Worm (Caenorhabditis elegans) whole organism, early embryonic: Measurements from ENCODE around the gene srlf-28.

Experiments
- B0310.2 ChIP-seq: sonication (generic microtip); optimal IDR thresholded peaks from 2 replicates; lab custom pipeline; 2016; ENCODE audit warnings: mild to moderate bottlenecking, missing genetic modification characterization, missing compliant biosample characterization
- F13C5.2 ChIP-seq: sonication (generic microtip); optimal IDR thresholded peaks from 2 replicates; lab custom pipeline; 2017; ENCODE audit warnings: mild to moderate bottlenecking, missing genetic modification characterization, inconsistent platforms, missing compliant biosample characterization
- ama-1 ChIP-seq: fragments of 150-350 bp; optimal IDR thresholded peaks from 2 replicates; lab custom pipeline; 2014
- ceh-36 ChIP-seq: sonication (generic microtip); optimal IDR thresholded peaks from 2 replicates; lab custom pipeline; 2016; ENCODE audit warnings: missing genetic modification characterization, inconsistent platforms, missing compliant biosample characterization
- ets-7 ChIP-seq: sonication (generic microtip); optimal IDR thresholded peaks from 2 replicates; lab custom pipeline; 2016; ENCODE audit warnings: missing genotype, missing genetic modification characterization, missing compliant biosample characterization
- flt-1 ChIP-seq: fragments of 200-800 bp; sonication (Bioruptor generic); IDR thresholded peaks from 2 replicates; pipeline ENCODE4 v1.3.6; 2022; ENCODE audit warnings: missing genetic modification characterization, missing compliant biosample characterization
- hmg-4 ChIP-seq: fragments of 200-800 bp; sonication (Bioruptor generic); optimal IDR thresholded peaks from 2 replicates; lab custom pipeline; 2018; ENCODE audit warnings: mild to moderate bottlenecking, missing genetic modification characterization, missing compliant biosample characterization
- hnd-1 ChIP-seq: sonication (generic microtip); optimal IDR thresholded peaks from 2 replicates; lab custom pipeline; 2016; ENCODE audit warnings: missing genetic modification characterization, missing compliant biosample characterization
- pes-1 ChIP-seq: fragments of 200-800 bp; sonication (Bioruptor generic); IDR thresholded peaks from 2 replicates; pipeline ENCODE4 v1.3.6; 2022; ENCODE audit warnings: missing genetic modification reagents, missing genetic modification characterization, missing compliant biosample characterization
- scrt-1 ChIP-seq: fragments of 200-800 bp; sonication (Bioruptor generic); IDR thresholded peaks from 2 replicates; pipeline ENCODE4 v1.3.6; 2022; ENCODE audit warnings: missing genetic modification characterization, missing compliant biosample characterization
- tra-4 ChIP-seq: sonication (generic microtip); optimal IDR thresholded peaks from 2 replicates; lab custom pipeline; 2017; ENCODE audit warnings: missing genetic modification characterization, missing compliant biosample characterization

ce11 chrIV:14339657-14340056, 4.0 kb downstream of the srlf-28 start, which contains the start of gene Y67A10A.11:
- TF ChIP-seq hnd-1 (tag; lab: Kevin White, UChicago), result no peak
- TF ChIP-seq ama-1 (lab: Kevin White, UChicago), result no peak
- no peak for TF ChIP-seq ets-7 (tag; lab: Kevin White, UChicago)
- no peak for TF ChIP-seq B0310.2 (tag; lab: Kevin White, UChicago)
- no peak for TF ChIP-seq F13C5.2 (tag; lab: Kevin White, UChicago)
- TF ChIP-seq flt-1, result no peak
- no peak for TF ChIP-seq hmg-4
- no peak for TF ChIP-seq ceh-36
- no peak for TF ChIP-seq scrt-1 (GFP tag; lab: Robert Waterston, UW)
- TF ChIP-seq tra-4 (tag; lab: Kevin White, UChicago), result no peak
- TF ChIP-seq pes-1, result no peak
